Worm (Caenorhabditis elegans) whole organism, L4 larva: ENCODE results near the gene B0336.12.

Source experiments
- F10B5.3 ChIP-seq: sonication (generic microtip); optimal IDR thresholded peaks from 2 replicates; lab custom pipeline; 2016; ENCODE audit warnings: mild to moderate bottlenecking, missing genetic modification characterization, missing compliant biosample characterization
- F37D6.2 ChIP-seq: sonication (generic microtip); optimal IDR thresholded peaks from 2 replicates; lab custom pipeline; 2016; ENCODE audit warnings: mild to moderate bottlenecking, missing genetic modification characterization, missing compliant biosample characterization
- T20F7.1 ChIP-seq: fragments of 200-800 bp; sonication (Bioruptor generic); optimal IDR thresholded peaks from 2 replicates; lab custom pipeline; 2018; ENCODE audit warnings: mild to moderate bottlenecking, missing genetic modification characterization, missing compliant biosample characterization
- T26A8.4 ChIP-seq: fragments of 200-800 bp; sonication (Bioruptor generic); IDR thresholded peaks from 2 replicates; pipeline ENCODE4 v1.3.6; 2022; ENCODE audit warnings: missing genetic modification characterization, missing compliant biosample characterization
- Y105C5A.15 ChIP-seq: fragments of 200-800 bp; sonication (Bioruptor generic); IDR thresholded peaks from 2 replicates; pipeline ENCODE4 v1.3.6; 2022; ENCODE audit warnings: missing genetic modification characterization, missing compliant biosample characterization
- Y5F2A.4 ChIP-seq: fragments of 200-800 bp; sonication (Bioruptor generic); optimal IDR thresholded peaks from 2 replicates; lab custom pipeline; 2018; ENCODE audit warnings: mild to moderate bottlenecking, missing genetic modification characterization, missing compliant biosample characterization
- ZK546.5 ChIP-seq, 2 experiments: sonication (generic microtip); optimal IDR thresholded peaks; 2 replicates each; lab custom pipeline; 2017; ENCODE audit warnings: missing biosample characterization in 2 of 2, missing genetic modification characterization in 2 of 2
- arid-1 ChIP-seq: fragments of 200-800 bp; sonication (Bioruptor generic); conservative IDR thresholded peaks from 2 replicates; pipeline ENCODE4 v1.3.6; 2022; ENCODE audit warnings: missing genetic modification reagents, missing genetic modification characterization, missing compliant biosample characterization
- ceh-28 ChIP-seq: fragments of 150-350 bp; optimal IDR thresholded peaks from 2 replicates; lab custom pipeline; 2014; ENCODE audit warnings: missing biosample characterization, missing genetic modification reagents, missing genetic modification characterization
- ceh-32 ChIP-seq: sonication (generic microtip); optimal IDR thresholded peaks from 2 replicates; lab custom pipeline; 2016; ENCODE audit warnings: mild to moderate bottlenecking, missing genetic modification characterization, missing compliant biosample characterization; ENCODE audit not compliant: poor library complexity
- ceh-44 ChIP-seq: fragments of 200-800 bp; sonication (Bioruptor generic); IDR thresholded peaks from 2 replicates; pipeline ENCODE4 v1.3.6; 2022; ENCODE audit warnings: missing genetic modification reagents, missing genetic modification characterization, missing compliant biosample characterization
- cey-2 ChIP-seq: sonication (generic microtip); optimal IDR thresholded peaks from 3 replicates; lab custom pipeline; 2017; ENCODE audit warnings: missing genetic modification characterization, mild to moderate bottlenecking, missing compliant biosample characterization, antibody characterized with exemption, borderline replicate concordance; ENCODE audit not compliant: insufficient read depth
- daf-16 ChIP-seq, 3 experiments: sonication (generic microtip); optimal IDR thresholded peaks; 2 replicates each; lab custom pipeline; 2016 to 2017; ENCODE audit warnings: missing genetic modification characterization in 3 of 3, missing genetic modification reagents in 3 of 3, mild to moderate bottlenecking in 2 of 3, missing compliant biosample characterization in 2 of 3, missing biosample characterization in 1 of 3, moderate library complexity in 1 of 3
- dmd-6 ChIP-seq: fragments of 200-800 bp; sonication (Bioruptor generic); IDR thresholded peaks from 2 replicates; pipeline ENCODE4 v1.3.6; 2022; ENCODE audit warnings: missing genetic modification reagents, missing genetic modification characterization, missing compliant biosample characterization
- dmd-9 ChIP-seq: fragments of 200-800 bp; sonication (Bioruptor generic); IDR thresholded peaks from 2 replicates; pipeline ENCODE4 v1.3.6; 2022; ENCODE audit warnings: missing genetic modification reagents, missing genetic modification characterization, missing compliant biosample characterization
- dpl-1 ChIP-seq: fragments of 150-350 bp; optimal IDR thresholded peaks from 2 replicates; lab custom pipeline; 2014; ENCODE audit warnings: missing biosample characterization, missing genetic modification reagents, missing genetic modification characterization
- duxl-1 ChIP-seq: sonication (generic microtip); optimal IDR thresholded peaks from 2 replicates; lab custom pipeline; 2016; ENCODE audit warnings: mild to moderate bottlenecking, missing genetic modification characterization, moderate library complexity, missing compliant biosample characterization; ENCODE audit not compliant: poor library complexity
- dve-1 ChIP-seq: sonication (generic microtip); optimal IDR thresholded peaks from 2 replicates; lab custom pipeline; 2017; ENCODE audit warnings: antibody characterized with exemption, mild to moderate bottlenecking, missing genetic modification characterization, missing compliant biosample characterization; ENCODE audit not compliant: insufficient read depth
- hif-1 ChIP-seq, 2 experiments: sonication (generic microtip); optimal IDR thresholded peaks; 2 replicates each; lab custom pipeline; 2016 to 2017; ENCODE audit warnings: missing compliant biosample characterization in 2 of 2, missing genetic modification characterization in 2 of 2, missing genetic modification reagents in 2 of 2, missing genotype in 2 of 2, mild to moderate bottlenecking in 1 of 2
- hlh-11 ChIP-seq: fragments of 200-800 bp; sonication (Bioruptor generic); optimal IDR thresholded peaks from 2 replicates; lab custom pipeline; 2018; ENCODE audit warnings: mild to moderate bottlenecking, missing genetic modification characterization, missing compliant biosample characterization
- hlh-30 ChIP-seq: sonication (generic microtip); optimal IDR thresholded peaks from 2 replicates; lab custom pipeline; 2017; ENCODE audit warnings: antibody characterized with exemption, mild to moderate bottlenecking, missing genetic modification characterization, missing compliant biosample characterization; ENCODE audit not compliant: insufficient read depth
- lim-7 ChIP-seq: fragments of 200-800 bp; sonication (Bioruptor generic); IDR thresholded peaks from 2 replicates; pipeline ENCODE4 v1.3.6; 2022; ENCODE audit warnings: missing genetic modification characterization, missing compliant biosample characterization
- lin-1 ChIP-seq: fragments of 200-800 bp; sonication (Bioruptor generic); IDR thresholded peaks from 2 replicates; pipeline ENCODE4 v1.3.6; 2022; ENCODE audit warnings: missing genetic modification reagents, missing genetic modification characterization, missing compliant biosample characterization
- lin-38 ChIP-seq: fragments of 200-800 bp; sonication (Bioruptor generic); IDR thresholded peaks from 2 replicates; pipeline ENCODE4 v1.3.6; 2022; ENCODE audit warnings: missing genetic modification reagents, missing genetic modification characterization, missing compliant biosample characterization
- lsy-2 ChIP-seq, 2 experiments: fragments of 150-350 bp in 1 of 2; sonication (generic microtip) in 1 of 2; optimal IDR thresholded peaks; 2 replicates each; lab custom pipeline; 2014 to 2017; ENCODE audit warnings: missing biosample characterization in 2 of 2, missing genetic modification characterization in 2 of 2
- mdl-1 ChIP-seq, 2 experiments: fragments of 150-350 bp in 1 of 2; sonication (generic microtip) in 1 of 2; optimal IDR thresholded peaks; 2 replicates each; lab custom pipeline; 2014 to 2017; ENCODE audit warnings: missing biosample characterization in 2 of 2, missing genetic modification characterization in 2 of 2
- mep-1 ChIP-seq: fragments of 150-350 bp; sonication (generic microtip); optimal IDR thresholded peaks from 3 replicates; lab custom pipeline; 2014; ENCODE audit warnings: missing biosample characterization, missing genetic modification characterization
- mes-2 ChIP-seq: sonication (generic microtip); optimal IDR thresholded peaks from 2 replicates; lab custom pipeline; 2016; ENCODE audit warnings: missing genotype, mild to moderate bottlenecking, missing genetic modification characterization, missing compliant biosample characterization; ENCODE audit not compliant: poor library complexity, severe bottlenecking
- mxl-3 ChIP-seq: fragments of 200-800 bp; sonication (Bioruptor generic); optimal IDR thresholded peaks from 2 replicates; lab custom pipeline; 2018; ENCODE audit warnings: mild to moderate bottlenecking, missing genetic modification characterization, missing compliant biosample characterization
- nhr-111 ChIP-seq: fragments of 200-800 bp; sonication (Bioruptor generic); optimal IDR thresholded peaks from 2 replicates; lab custom pipeline; 2018; ENCODE audit warnings: mild to moderate bottlenecking, missing genetic modification characterization, missing compliant biosample characterization
- nhr-237 ChIP-seq: sonication (generic microtip); optimal IDR thresholded peaks from 2 replicates; lab custom pipeline; 2017; ENCODE audit warnings: missing biosample characterization, missing genetic modification characterization
- nhr-28 ChIP-seq: fragments of 150-350 bp; optimal IDR thresholded peaks from 2 replicates; lab custom pipeline; 2014; ENCODE audit warnings: missing biosample characterization, missing genetic modification characterization
- nhr-42 ChIP-seq: fragments of 200-800 bp; sonication (Bioruptor generic); IDR thresholded peaks from 2 replicates; pipeline ENCODE4 v1.3.6; 2022; ENCODE audit warnings: missing genetic modification characterization, missing compliant biosample characterization
- nhr-48 ChIP-seq: sonication (generic microtip); optimal IDR thresholded peaks from 2 replicates; lab custom pipeline; 2016; ENCODE audit warnings: mild to moderate bottlenecking, missing genetic modification characterization, missing compliant biosample characterization
- nhr-6 ChIP-seq: fragments of 150-350 bp; optimal IDR thresholded peaks from 2 replicates; lab custom pipeline; 2014; ENCODE audit warnings: missing biosample characterization, missing genetic modification characterization
- pqm-1 ChIP-seq: sonication (generic microtip); optimal IDR thresholded peaks from 2 replicates; lab custom pipeline; 2017; ENCODE audit warnings: missing biosample characterization, missing genetic modification characterization
- rbr-2 ChIP-seq: sonication (generic microtip); optimal IDR thresholded peaks from 2 replicates; lab custom pipeline; 2016; ENCODE audit warnings: missing genotype, missing genetic modification characterization, missing compliant biosample characterization
- saeg-2 ChIP-seq: fragments of 200-800 bp; sonication (Bioruptor generic); IDR thresholded peaks from 2 replicates; pipeline ENCODE4 v1.3.6; 2022; ENCODE audit warnings: missing genetic modification reagents, missing genetic modification characterization, missing compliant biosample characterization
- sdz-12 ChIP-seq: fragments of 200-800 bp; sonication (Bioruptor generic); optimal IDR thresholded peaks from 2 replicates; lab custom pipeline; 2018; ENCODE audit warnings: mild to moderate bottlenecking, missing genetic modification characterization, missing compliant biosample characterization
- spr-1 ChIP-seq: sonication (generic microtip); optimal IDR thresholded peaks from 2 replicates; lab custom pipeline; 2016; ENCODE audit warnings: mild to moderate bottlenecking, missing genetic modification characterization, missing compliant biosample characterization
- tra-1 ChIP-seq: fragments of 200-800 bp; sonication (Bioruptor generic); IDR thresholded peaks from 2 replicates; pipeline ENCODE4 v1.3.6; 2022; ENCODE audit warnings: missing genetic modification reagents, missing genetic modification characterization, missing compliant biosample characterization
- unc-130 ChIP-seq: sonication (generic microtip); optimal IDR thresholded peaks from 2 replicates; lab custom pipeline; 2016; ENCODE audit warnings: missing genetic modification reagents, missing genetic modification characterization, missing compliant biosample characterization
- unc-39 ChIP-seq: sonication (generic microtip); optimal IDR thresholded peaks from 2 replicates; lab custom pipeline; 2017; ENCODE audit warnings: missing biosample characterization, missing genetic modification characterization
- vab-7 ChIP-seq: fragments of 200-800 bp; sonication (Bioruptor generic); IDR thresholded peaks from 2 replicates; pipeline ENCODE4 v1.3.6; 2022; ENCODE audit warnings: missing genetic modification reagents, missing genetic modification characterization, missing compliant biosample characterization
- ztf-11 ChIP-seq: fragments of 150-350 bp; optimal IDR thresholded peaks from 2 replicates; lab custom pipeline; 2014; ENCODE audit warnings: missing biosample characterization, missing genetic modification characterization
- ztf-7 ChIP-seq: fragments of 150-350 bp; optimal IDR thresholded peaks from 2 replicates; lab custom pipeline; 2014; ENCODE audit warnings: missing biosample characterization, missing genetic modification characterization

B0336.12 gene

DNA sequence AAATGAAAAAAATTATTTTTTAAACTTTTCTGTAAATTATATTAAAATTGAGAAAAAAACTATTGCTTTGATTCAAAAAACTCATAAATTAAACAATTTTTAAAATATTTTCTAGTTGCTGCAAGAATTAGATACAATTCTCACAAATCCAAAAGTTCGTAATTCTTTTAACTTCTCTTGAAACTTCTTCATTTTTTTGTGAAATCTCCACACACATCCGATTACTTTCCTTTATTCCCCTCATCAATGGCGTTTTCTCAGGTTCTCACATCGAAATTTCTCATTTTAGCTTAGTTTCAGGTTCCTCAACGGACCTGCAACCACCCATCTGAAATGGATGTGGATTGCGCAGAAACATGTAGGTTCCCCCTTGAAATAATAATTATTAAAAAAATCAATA, 12.6 kb upstream of the B0336.12 start, which contains the start of gene wrm-1:
Gene wrm-1 (plus strand): TSS at position 301 of the 400 bp plus-strand sequence.
- TF ChIP-seq T20F7.1 (no peak), mdl-1 (tag; optimal IDR thresholded peaks at IDR 0.05; lab: Kevin White, UChicago) (no peak), lsy-2 (tag; optimal IDR thresholded peaks at IDR 0.05; lab: Kevin White, UChicago) (no peak), saeg-2 (GFP tag; lab: Robert Waterston, UW) (no peak), ZK546.5 (tag; optimal IDR thresholded peaks at IDR 0.05; lab: Kevin White, UChicago) (no peak), ceh-32 (tag; lab: Kevin White, UChicago) (no peak), cey-2 (no peak), dmd-9 (no peak), nhr-237 (tag; lab: Kevin White, UChicago) (no peak), lim-7 (GFP tag; lab: Robert Waterston, UW) (no peak), F37D6.2 (tag; lab: Kevin White, UChicago) (no peak), hlh-30 (tag; lab: Kevin White, UChicago) (no peak), ztf-7 (tag; lab: Kevin White, UChicago) (no peak), dve-1 (no peak), nhr-111 (GFP tag; lab: Kevin White, UChicago) (no peak)

DNA sequence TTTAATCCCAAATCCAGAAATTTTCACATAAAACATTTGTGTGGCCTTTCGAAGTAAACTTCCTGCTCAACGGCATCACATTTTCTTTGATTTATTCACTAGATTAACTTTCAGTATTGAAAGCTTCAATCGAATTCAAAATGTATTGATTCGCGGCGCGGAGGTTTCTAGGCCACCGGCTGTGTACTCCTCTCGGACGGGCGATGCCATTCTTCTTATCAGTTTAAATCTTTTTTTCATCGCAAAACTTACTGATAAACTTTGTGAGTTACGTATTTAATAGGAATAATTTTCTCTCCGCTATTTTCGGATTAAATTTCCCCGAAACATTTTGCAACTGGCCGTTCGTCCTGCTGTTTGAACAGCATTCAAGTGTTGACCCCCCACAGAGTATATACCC, 11.9 kb upstream of the B0336.12 start:
- TF ChIP-seq vab-7 (GFP tag; lab: Robert Waterston, UW) (0 out of 2 replicates have a peak, but pooled peaks have one; percentile 23), Y5F2A.4 (no peak), mxl-3 (peak; percentile 13), ztf-11 (tag; lab: Kevin White, UChicago) (no peak), Y105C5A.15 (GFP tag; lab: Robert Waterston, UW) (no peak), dve-1 (peak; percentile 94), unc-39 (tag; lab: Kevin White, UChicago) (no peak), mes-2 (tag; lab: Kevin White, UChicago) (peak; percentile 98), hlh-30 (tag; lab: Kevin White, UChicago) (peak; percentile 28), F10B5.3 (tag; lab: Kevin White, UChicago) (peak; percentile 7), T26A8.4 (GFP tag; lab: Robert Waterston, UW) (peak; percentile 66), ceh-44 (GFP tag; lab: Robert Waterston, UW) (0 out of 2 replicates have a peak, but pooled peaks have one; percentile 27), nhr-28 (tag; lab: Kevin White, UChicago) (peak; percentile 67), nhr-6 (tag; lab: Kevin White, UChicago) (peak; percentile 11), dmd-9 (0 out of 2 replicates have a peak, but pooled peaks have one; percentile 19), unc-130 (GFP tag; lab: Kevin White, UChicago) (peak; percentile 72), duxl-1 (tag; lab: Kevin White, UChicago) (peak; percentile 82), mdl-1 (tag; optimal IDR thresholded peaks at IDR 0.05; lab: Kevin White, UChicago) (peak in 1 of 2 experiments; percentile 26), hif-1 (tag; optimal IDR thresholded peaks at IDR 0.05; lab: Kevin White, UChicago) (peak in 1 of 2 experiments; percentile 88), rbr-2 (tag; lab: Kevin White, UChicago) (peak; percentile 56), lsy-2 (tag; optimal IDR thresholded peaks at IDR 0.05; lab: Kevin White, UChicago) (peak in 1 of 2 experiments; percentile 81), ztf-7 (tag; lab: Kevin White, UChicago) (peak; percentile 55), nhr-42 (no peak), dpl-1 (GFP tag; lab: Kevin White, UChicago) (peak; percentile 93), lin-38 (GFP tag; lab: Robert Waterston, UW) (peak; percentile 66), arid-1 (GFP tag; lab: Robert Waterston, UW) (peak; percentile 56; the same call in 1 of the 2 replicates), saeg-2 (GFP tag; lab: Robert Waterston, UW) (no peak), pqm-1 (tag; lab: Kevin White, UChicago) (peak; percentile 59), tra-1 (GFP tag; lab: Robert Waterston, UW) (peak; percentile 83), mep-1 (tag; lab: Kevin White, UChicago) (peak; percentile 58), dmd-6 (GFP tag; lab: Robert Waterston, UW) (peak; percentile 86), nhr-48 (tag; lab: Kevin White, UChicago) (peak; percentile 63), sdz-12 (no peak), lin-1 (0 out of 2 replicates have a peak, but pooled peaks have one; percentile 32), daf-16 (GFP tag; optimal IDR thresholded peaks at IDR 0.05; lab: Kevin White, UChicago) (peak in 1 of 2 experiments; percentile 36), daf-16 (tag; optimal IDR thresholded peaks at IDR 0.05; lab: Kevin White, UChicago) (peak; percentile 49), spr-1 (tag; lab: Kevin White, UChicago) (no peak), hlh-11 (tag; lab: Kevin White, UChicago) (peak; percentile 61), ceh-28 (tag; lab: Kevin White, UChicago) (peak; percentile 17)
